Fruit fly (Drosophila melanogaster): ENCODE measurements around the gene CG15202.

DNA sequence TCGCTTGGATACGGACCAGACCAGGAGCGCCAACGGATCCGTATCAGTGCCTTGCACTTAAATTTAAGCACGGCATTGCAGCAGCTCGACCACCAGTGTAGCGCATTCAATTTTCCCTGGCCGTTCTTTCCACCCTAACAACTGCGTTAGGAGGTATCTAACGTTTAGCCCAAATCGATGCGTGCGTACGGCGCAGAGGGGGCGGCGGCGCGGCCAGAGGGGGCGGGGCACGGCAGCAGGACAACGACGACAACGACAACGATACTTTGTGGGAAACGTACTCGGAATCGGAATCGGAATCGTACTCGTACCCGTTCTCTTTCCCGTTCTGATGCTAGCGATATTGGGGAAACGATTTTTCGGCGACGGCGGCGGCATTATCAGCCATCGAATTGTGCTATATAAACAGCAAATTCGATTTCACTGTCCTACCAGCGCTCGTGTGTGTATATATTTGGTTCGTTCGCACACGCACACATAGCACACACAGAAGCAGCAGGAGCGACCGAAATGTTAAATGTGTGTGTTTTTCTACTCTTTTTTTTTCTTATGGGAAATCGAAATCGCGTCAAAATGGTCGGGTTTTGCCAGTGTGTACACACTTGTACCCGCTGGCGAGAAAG lies 18.1 kb upstream of the CG15202 start, which contains the start of gene CG11122:
- TF ChIP-seq insv (optimal IDR thresholded peaks at IDR 0.05) = no peak
- TF ChIP-seq ttk (optimal IDR thresholded peaks at IDR 0.05) = no peak
- no peak for TF ChIP-seq Myc (optimal IDR thresholded peaks at IDR 0.05)
- no peak for TF ChIP-seq psq (optimal IDR thresholded peaks at IDR 0.05)
- TF ChIP-seq h (optimal IDR thresholded peaks at IDR 0.05) = no peak

Measured in Kc167 (cell line).